Fruit fly (Drosophila melanogaster) whole organism, embryonic: ENCODE data around the gene ND-23.

Source experiments
- Antp ChIP-seq: fragments of 200-800 bp; sonication (Bioruptor generic); optimal IDR thresholded peaks from 3 replicates; lab custom pipeline; 2016; ENCODE audit warnings: missing biosample characterization, missing genetic modification characterization
- B-H2 ChIP-seq: fragments of 200-800 bp; sonication (Bioruptor generic); optimal IDR thresholded peaks from 2 replicates; lab custom pipeline; 2018; ENCODE audit warnings: missing biosample characterization, mild to moderate bottlenecking, missing genetic modification characterization
- Bdp1 ChIP-seq: fragments of 200-800 bp; sonication (Bioruptor generic); optimal IDR thresholded peaks from 3 replicates; lab custom pipeline; 2016; ENCODE audit warnings: missing biosample characterization, missing genetic modification characterization
- Bgb ChIP-seq: fragments of 200-800 bp; sonication (Bioruptor generic); IDR thresholded peaks from 2 replicates; pipeline ENCODE4 v1.3.6; 2022; ENCODE audit warnings: missing biosample characterization, missing genetic modification characterization; ENCODE audit not compliant: partially characterized antibody
- Blimp-1 ChIP-seq: fragments of 200-800 bp; sonication (Bioruptor generic); optimal IDR thresholded peaks from 3 replicates; lab custom pipeline; 2018; ENCODE audit warnings: missing biosample characterization, missing genetic modification characterization, mild to moderate bottlenecking, moderate library complexity, missing genetic modification reagents
- CG10321 ChIP-seq: fragments of 200-800 bp; sonication (Bioruptor generic); IDR thresholded peaks from 2 replicates; pipeline ENCODE4 v1.3.6; 2022; ENCODE audit warnings: missing biosample characterization, missing genetic modification characterization
- CG11504 ChIP-seq: fragments of 200-800 bp; sonication (Bioruptor generic); optimal IDR thresholded peaks from 3 replicates; lab custom pipeline; 2019; ENCODE audit warnings: missing biosample characterization, mild to moderate bottlenecking, missing genetic modification characterization, moderate library complexity
- CG11723 ChIP-seq: fragments of 200-800 bp; sonication (Bioruptor generic); optimal IDR thresholded peaks from 2 replicates; lab custom pipeline; 2017; ENCODE audit warnings: missing biosample characterization, mild to moderate bottlenecking, missing genetic modification characterization
- CG12155 ChIP-seq: fragments of 200-800 bp; sonication (Bioruptor generic); optimal IDR thresholded peaks from 3 replicates; lab custom pipeline; 2016; ENCODE audit warnings: missing biosample characterization, missing genetic modification characterization
- CG15601 ChIP-seq: fragments of 200-800 bp; sonication (Bioruptor generic); optimal IDR thresholded peaks from 3 replicates; lab custom pipeline; 2019; ENCODE audit warnings: missing biosample characterization, mild to moderate bottlenecking, missing genetic modification characterization, moderate library complexity
- CG16863 ChIP-seq: fragments of 200-800 bp; sonication (Bioruptor generic); optimal IDR thresholded peaks from 3 replicates; lab custom pipeline; 2016; ENCODE audit warnings: missing biosample characterization, missing genetic modification characterization
- CG18011 ChIP-seq: fragments of 200-800 bp; sonication (Bioruptor generic); optimal IDR thresholded peaks from 2 replicates; lab custom pipeline; 2017; ENCODE audit warnings: missing biosample characterization, missing genetic modification characterization, mild to moderate bottlenecking, moderate library complexity, missing genotype
- CG18764 ChIP-seq: fragments of 200-800 bp; sonication (Bioruptor generic); optimal IDR thresholded peaks from 3 replicates; lab custom pipeline; 2016; ENCODE audit warnings: missing biosample characterization, missing genetic modification characterization
- CG31441 ChIP-seq: fragments of 200-800 bp; sonication (Bioruptor generic); IDR thresholded peaks from 2 replicates; pipeline ENCODE4 v1.3.6; 2022; ENCODE audit warnings: missing biosample characterization, missing genetic modification characterization
- CG33213 ChIP-seq: fragments of 200-800 bp; sonication (Bioruptor generic); optimal IDR thresholded peaks from 3 replicates; lab custom pipeline; 2016; ENCODE audit warnings: missing biosample characterization, missing genetic modification characterization
- CG3995 ChIP-seq: fragments of 200-800 bp; sonication (Bioruptor generic); optimal IDR thresholded peaks from 3 replicates; lab custom pipeline; 2016; ENCODE audit warnings: missing biosample characterization, missing genetic modification characterization
- CG4854 ChIP-seq: fragments of 200-800 bp; sonication (Bioruptor generic); optimal IDR thresholded peaks from 2 replicates; lab custom pipeline; 2016; ENCODE audit warnings: missing biosample characterization, missing genetic modification characterization, inconsistent platforms
- CG6765 ChIP-seq: fragments of 200-800 bp; sonication (Bioruptor generic); optimal IDR thresholded peaks from 3 replicates; lab custom pipeline; 2017; ENCODE audit warnings: missing biosample characterization, mild to moderate bottlenecking, missing genetic modification characterization
- CG7928 ChIP-seq: fragments of 200-800 bp; sonication (Bioruptor generic); optimal IDR thresholded peaks from 2 replicates; lab custom pipeline; 2017; ENCODE audit warnings: missing biosample characterization, mild to moderate bottlenecking, missing genetic modification characterization
- CG8388 ChIP-seq: fragments of 200-800 bp; sonication (Bioruptor generic); optimal IDR thresholded peaks from 2 replicates; lab custom pipeline; 2019; ENCODE audit warnings: missing biosample characterization, mild to moderate bottlenecking, missing genetic modification characterization, moderate library complexity
- CG8924 ChIP-seq: fragments of 200-800 bp; optimal IDR thresholded peaks from 3 replicates; lab custom pipeline; 2019; ENCODE audit warnings: missing biosample characterization, mild to moderate bottlenecking, missing genetic modification characterization, moderate library complexity
- CG9215 ChIP-seq: fragments of 200-800 bp; sonication (Bioruptor generic); IDR thresholded peaks from 2 replicates; pipeline ENCODE4 v1.3.6; 2022; ENCODE audit warnings: missing biosample characterization, missing genetic modification characterization
- Dbx ChIP-seq: fragments of 200-800 bp; sonication (Bioruptor generic); IDR thresholded peaks from 3 replicates; pipeline ENCODE4 v1.3.6; 2022; ENCODE audit warnings: missing biosample characterization, missing genetic modification characterization
- Deaf1 ChIP-seq: fragments of 200-800 bp; optimal IDR thresholded peaks from 3 replicates; lab custom pipeline; 2019; ENCODE audit warnings: missing biosample characterization, mild to moderate bottlenecking, missing genetic modification characterization, moderate library complexity
- ERR ChIP-seq: fragments of 200-800 bp; sonication (Bioruptor generic); optimal IDR thresholded peaks from 2 replicates; lab custom pipeline; 2016; ENCODE audit warnings: missing biosample characterization, missing genetic modification characterization
- GATAe ChIP-seq: fragments of 200-800 bp; sonication (Bioruptor generic); conservative IDR thresholded peaks from 2 replicates; pipeline ENCODE4 v1.3.6; 2022; ENCODE audit warnings: missing biosample characterization, missing genetic modification characterization
- H2.0 ChIP-seq: fragments of 200-800 bp; sonication (Bioruptor generic); IDR thresholded peaks from 2 replicates; pipeline ENCODE4 v1.3.6; 2022; ENCODE audit warnings: missing biosample characterization, missing genetic modification characterization
- HLH3B ChIP-seq: fragments of 200-800 bp; sonication (Bioruptor generic); IDR thresholded peaks from 2 replicates; pipeline ENCODE4 v1.3.6; 2022; ENCODE audit warnings: missing biosample characterization, missing genetic modification characterization
- HmgD ChIP-seq: fragments of 200-800 bp; sonication (Bioruptor generic); optimal IDR thresholded peaks from 3 replicates; lab custom pipeline; 2016; ENCODE audit warnings: missing biosample characterization, missing genetic modification characterization
- Hr51 ChIP-seq, 2 experiments: fragments of 200-800 bp; sonication (Bioruptor generic); optimal IDR thresholded peaks; 2 replicates in 1 of 2; 3 replicates in 1 of 2; lab custom pipeline; 2016 to 2018; ENCODE audit warnings: missing biosample characterization in 2 of 2, missing genetic modification characterization in 2 of 2, mild to moderate bottlenecking in 1 of 2, moderate library complexity in 1 of 2
- Neu2 ChIP-seq: fragments of 200-800 bp; sonication (Bioruptor generic); optimal IDR thresholded peaks from 3 replicates; lab custom pipeline; 2016; ENCODE audit warnings: missing biosample characterization, missing genetic modification characterization, borderline replicate concordance
- Poxn ChIP-seq: fragments of 200-800 bp; sonication (Bioruptor generic); IDR thresholded peaks from 2 replicates; pipeline ENCODE4 v1.3.6; 2022; ENCODE audit warnings: missing biosample characterization, missing genetic modification characterization
- Sin3A ChIP-seq: fragments of >200 bp; optimal IDR thresholded peaks from 2 replicates; lab custom pipeline; 2018
- Vsx1 ChIP-seq: fragments of 200-800 bp; sonication (Bioruptor generic); optimal IDR thresholded peaks from 2 replicates; lab custom pipeline; 2017; ENCODE audit warnings: missing biosample characterization, mild to moderate bottlenecking, missing genetic modification characterization, missing genetic modification reagents
- ap ChIP-seq: fragments of 200-800 bp; sonication (Bioruptor generic); IDR thresholded peaks from 2 replicates; pipeline ENCODE4 v1.3.6; 2022; ENCODE audit warnings: missing biosample characterization, missing genetic modification characterization
- ash1 ChIP-seq: fragments of 200-800 bp; sonication (Bioruptor generic); optimal IDR thresholded peaks from 2 replicates; lab custom pipeline; 2018; ENCODE audit warnings: missing biosample characterization, mild to moderate bottlenecking, missing genetic modification characterization
- chinmo ChIP-seq: fragments of 200-800 bp; sonication (Bioruptor generic); IDR thresholded peaks from 4 replicates; pipeline ENCODE4 v1.3.6; 2022; ENCODE audit warnings: missing biosample characterization, missing genetic modification characterization; ENCODE audit not compliant: partially characterized antibody
- dmrt11E ChIP-seq: fragments of 200-800 bp; sonication (Bioruptor generic); optimal IDR thresholded peaks from 3 replicates; lab custom pipeline; 2018; ENCODE audit warnings: missing biosample characterization, mild to moderate bottlenecking, missing genetic modification characterization, moderate library complexity
- fd3F ChIP-seq: fragments of 200-800 bp; sonication (Bioruptor generic); optimal IDR thresholded peaks from 2 replicates; lab custom pipeline; 2018; ENCODE audit warnings: missing biosample characterization, mild to moderate bottlenecking, missing genetic modification characterization, moderate library complexity
- fd64A ChIP-seq: fragments of 200-800 bp; sonication (Bioruptor generic); optimal IDR thresholded peaks from 3 replicates; lab custom pipeline; 2018; ENCODE audit warnings: missing biosample characterization, mild to moderate bottlenecking, missing genetic modification characterization
- fu2 ChIP-seq: fragments of 200-800 bp; sonication (Bioruptor generic); optimal IDR thresholded peaks from 2 replicates; lab custom pipeline; 2016; ENCODE audit warnings: missing biosample characterization, missing genetic modification characterization
- gcm2 ChIP-seq: fragments of 200-800 bp; sonication (Bioruptor generic); optimal IDR thresholded peaks from 2 replicates; lab custom pipeline; 2016; ENCODE audit warnings: missing biosample characterization, missing genetic modification characterization
- gem ChIP-seq: fragments of 200-800 bp; sonication (Bioruptor generic); optimal IDR thresholded peaks from 2 replicates; lab custom pipeline; 2019; ENCODE audit warnings: missing biosample characterization, mild to moderate bottlenecking, missing genetic modification characterization, moderate library complexity
- hb ChIP-seq: fragments of 200-800 bp; sonication (Bioruptor generic); IDR thresholded peaks from 3 replicates; pipeline ENCODE4 v1.3.6; 2022; ENCODE audit warnings: missing biosample characterization, missing genetic modification characterization; ENCODE audit not compliant: partially characterized antibody
- pum ChIP-seq: fragments of 200-800 bp; sonication (Bioruptor generic); optimal IDR thresholded peaks from 2 replicates; lab custom pipeline; 2016; ENCODE audit warnings: missing biosample characterization, missing genetic modification characterization
- ro ChIP-seq: fragments of 200-800 bp; sonication (Bioruptor generic); IDR thresholded peaks from 2 replicates; pipeline ENCODE4 v1.3.6; 2022; ENCODE audit warnings: missing biosample characterization, missing genetic modification characterization
- sens-2 ChIP-seq: fragments of 200-800 bp; sonication (Bioruptor generic); IDR thresholded peaks from 2 replicates; pipeline ENCODE4 v1.3.6; 2022; ENCODE audit warnings: missing biosample characterization, missing genetic modification characterization
- so ChIP-seq: fragments of 200-800 bp; sonication (Bioruptor generic); IDR thresholded peaks from 3 replicates; pipeline ENCODE4 v1.3.6; 2022; ENCODE audit warnings: missing biosample characterization, missing genetic modification characterization
- tup ChIP-seq: fragments of 200-800 bp; sonication (Bioruptor generic); optimal IDR thresholded peaks from 2 replicates; lab custom pipeline; 2016; ENCODE audit warnings: missing biosample characterization, mild to moderate bottlenecking, missing genetic modification characterization, moderate library complexity
- twi ChIP-seq: fragments of 200-800 bp; optimal IDR thresholded peaks from 2 replicates; lab custom pipeline; 2019; ENCODE audit warnings: missing biosample characterization, mild to moderate bottlenecking, missing genetic modification characterization, moderate library complexity
- zen2 ChIP-seq: fragments of 200-800 bp; sonication (Bioruptor generic); IDR thresholded peaks from 3 replicates; pipeline ENCODE4 v1.3.6; 2022; ENCODE audit warnings: missing biosample characterization, missing genetic modification characterization; ENCODE audit not compliant: partially characterized antibody

Gene ND-23

DNA sequence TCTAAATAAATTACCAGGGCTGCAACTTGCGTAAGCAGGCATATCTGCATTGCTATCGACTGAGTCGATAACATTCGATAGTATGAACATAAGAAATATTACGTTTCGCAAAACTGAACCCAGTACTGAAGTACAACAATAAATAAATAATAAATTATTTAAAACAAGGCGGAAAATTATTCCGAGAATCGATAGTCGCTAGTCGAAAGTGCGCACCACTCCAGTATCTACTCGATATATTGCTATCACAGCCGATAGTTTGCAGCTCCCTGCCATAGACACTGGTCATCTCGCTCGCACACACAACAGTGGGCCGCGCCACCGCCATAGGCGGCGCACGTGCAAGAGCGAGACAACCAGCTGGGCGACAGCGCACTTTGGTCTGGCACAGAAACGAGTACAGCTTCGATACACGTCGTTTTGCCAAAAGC lies 43.5 kb downstream of the ND-23 start, which contains the start of gene nsl1 (continued):
- TF ChIP-seq CG18764 (GFP tag; lab: Kevin White, UChicago), result peak; percentile 23
- peak; percentile 91 for TF ChIP-seq CG7928
- TF ChIP-seq CG3995 (GFP tag; lab: Kevin White, UChicago), result peak; percentile 65
- TF ChIP-seq H2.0 (GFP tag; lab: Robert Waterston, UW), result no peak
- TF ChIP-seq CG8388, result no peak
- TF ChIP-seq hb, result peak; percentile 97
- no peak for TF ChIP-seq ro
- no peak for TF ChIP-seq fd64A
- no peak for TF ChIP-seq HLH3B
- peak; percentile 26 for TF ChIP-seq Blimp-1 (GFP tag; lab: Kevin White, UChicago)
- TF ChIP-seq Vsx1 (GFP tag; lab: Kevin White, UChicago), result peak; percentile 7
- 0 out of 3 replicates have a peak, but pooled peaks have one; percentile 40 for TF ChIP-seq Dbx (GFP tag; lab: Robert Waterston, UW)
- TF ChIP-seq Deaf1 (tag; lab: Kevin White, UChicago), result peak; percentile 78
- TF ChIP-seq Neu2 (GFP tag; lab: Kevin White, UChicago), result no peak
- TF ChIP-seq CG6765, result no peak
- no peak for TF ChIP-seq B-H2 (GFP tag; lab: Kevin White, UChicago)
- no peak for TF ChIP-seq ap (GFP tag; lab: Robert Waterston, UW)
- no peak for TF ChIP-seq pum (GFP tag; lab: Kevin White, UChicago)
- TF ChIP-seq gcm2 (GFP tag; lab: Kevin White, UChicago), result no peak
- no peak for TF ChIP-seq sens-2 (GFP tag; lab: Robert Waterston, UW)
- no peak for TF ChIP-seq fd3F (GFP tag; lab: Kevin White, UChicago)
- peak; percentile 54 for TF ChIP-seq tup (GFP tag; lab: Kevin White, UChicago)
- peak; percentile 24 for TF ChIP-seq Antp (GFP tag; lab: Kevin White, UChicago)
- 0 out of 2 replicates have a peak, but pooled peaks have one; percentile 31 for TF ChIP-seq CG31441
- TF ChIP-seq GATAe (GFP tag; lab: Robert Waterston, UW), result no peak; the same call in 1 of the 2 replicates
- TF ChIP-seq CG15601 (tag; lab: Kevin White, UChicago), result peak; percentile 22
- no peak for TF ChIP-seq Poxn (GFP tag; lab: Robert Waterston, UW)
- no peak for TF ChIP-seq Bdp1
- peak; percentile 99 for TF ChIP-seq CG10321 (GFP tag; lab: Robert Waterston, UW)
- peak; percentile 48 for TF ChIP-seq CG9215 (GFP tag; lab: Robert Waterston, UW)
- peak; percentile 54 for TF ChIP-seq HmgD
- peak; percentile 97 for TF ChIP-seq CG12155 (GFP tag; lab: Kevin White, UChicago)
- TF ChIP-seq gem (tag; lab: Kevin White, UChicago), result peak; percentile 33
- no peak for TF ChIP-seq CG4854
- TF ChIP-seq CG18011, result peak; percentile 19
- peak; percentile 50 for TF ChIP-seq CG8924 (tag; lab: Kevin White, UChicago)
- peak; percentile 29 for TF ChIP-seq dmrt11E (tag; lab: Kevin White, UChicago)
- peak; percentile 88; the same call in 3 of the 4 replicates for TF ChIP-seq chinmo
- no peak for TF ChIP-seq CG33213 (GFP tag; lab: Kevin White, UChicago)
- no peak for TF ChIP-seq CG11504 (tag; lab: Kevin White, UChicago)
- peak; percentile 78 for TF ChIP-seq CG16863
- peak; percentile 80 for TF ChIP-seq Sin3A (lab: Kevin White, UChicago)
- peak; percentile 31 for TF ChIP-seq twi
- no peak for TF ChIP-seq CG11723 (GFP tag; lab: Kevin White, UChicago)
- no peak for TF ChIP-seq so
- TF ChIP-seq zen2 (GFP tag; lab: Robert Waterston, UW), result peak; percentile 90; the same call in 2 of the 3 replicates
- TF ChIP-seq Bgb (GFP tag; lab: Robert Waterston, UW), result peak; percentile 97
- TF ChIP-seq ERR (GFP tag; lab: Kevin White, UChicago), result no peak
- peak in 1 of 2 experiments; percentile 42 for TF ChIP-seq Hr51 (GFP tag; optimal IDR thresholded peaks at IDR 0.05; lab: Kevin White, UChicago)
- TF ChIP-seq ash1, result no peak
- no peak for TF ChIP-seq fu2
